Worm (Caenorhabditis elegans): Measurements from ENCODE around the gene F40F12.9.

F40F12.9 gene

ce11 chrIII:9946806-9947419, 35.8 kb downstream of the F40F12.9 start, which contains the start of gene K03H1.7:
TSS of gene K03H1.7 (plus strand) at chrIII:9947405.
- TF ChIP-seq unc-86 (tag; optimal IDR thresholded peaks at IDR 0.05) (no peak), T23F11.4 (GFP tag; optimal IDR thresholded peaks at IDR 0.05) (no peak), syd-9 (tag; optimal IDR thresholded peaks at IDR 0.05) (no peak), madf-2 (tag; optimal IDR thresholded peaks at IDR 0.05) (no peak), pqm-1 (tag; optimal IDR thresholded peaks at IDR 0.05) (no peak), hlh-30 (tag; optimal IDR thresholded peaks at IDR 0.05; ENCODE audit: insufficient read depth) (no peak), ceh-18 (tag; optimal IDR thresholded peaks at IDR 0.05) (no peak), K02D7.2 (tag; optimal IDR thresholded peaks at IDR 0.05) (no peak), hlh-6 (tag; optimal IDR thresholded peaks at IDR 0.05) (no peak)

- TF ChIP-seq syd-9 (tag; optimal IDR thresholded peaks at IDR 0.05) (no peak), ceh-48 (tag; optimal IDR thresholded peaks at IDR 0.05) (peak; percentile 49), nhr-11 (tag; optimal IDR thresholded peaks at IDR 0.05) (no peak), ceh-14 (tag; optimal IDR thresholded peaks at IDR 0.05) (no peak), T23F11.4 (GFP tag; optimal IDR thresholded peaks at IDR 0.05) (no peak), unc-55 (GFP tag; optimal IDR thresholded peaks at IDR 0.05) (peak; percentile 52), ceh-6 (GFP tag; optimal IDR thresholded peaks at IDR 0.05) (no peak), rnt-1 (tag; optimal IDR thresholded peaks at IDR 0.05) (no peak), nhr-232 (tag; optimal IDR thresholded peaks at IDR 0.05) (no peak), ceh-34 (tag; optimal IDR thresholded peaks at IDR 0.05) (no peak), tbx-2 (tag; optimal IDR thresholded peaks at IDR 0.05) (no peak)
These were observed 39.1 kb downstream of the F40F12.9 start, which contains the start of gene K03H1.13 for ce11 chrIII:9950244-9950643. TSS of gene K03H1.13 (minus strand) at chrIII:9950344.

- TF ChIP-seq sdc-2 (tag; optimal IDR thresholded peaks at IDR 0.05) (no peak), fkh-10 (GFP tag; optimal IDR thresholded peaks at IDR 0.05) (no peak), sox-4 (tag; optimal IDR thresholded peaks at IDR 0.05) (no peak), nfya-1 (tag; optimal IDR thresholded peaks at IDR 0.05) (no peak), pha-4 (tag; optimal IDR thresholded peaks at IDR 0.05) (no peak), pax-1 (tag; optimal IDR thresholded peaks at IDR 0.05) (no peak), fax-1 (tag; optimal IDR thresholded peaks at IDR 0.05) (no peak), pqm-1 (tag; optimal IDR thresholded peaks at IDR 0.05) (no peak), nhr-232 (tag; optimal IDR thresholded peaks at IDR 0.05) (no peak), npax-4 (tag; optimal IDR thresholded peaks at IDR 0.05) (no peak), elt-2 (tag; optimal IDR thresholded peaks at IDR 0.05) (no peak), hlh-30 (tag; optimal IDR thresholded peaks at IDR 0.05; ENCODE audit: insufficient read depth) (no peak), lin-11 (tag; optimal IDR thresholded peaks at IDR 0.05) (no peak), T23F11.4 (GFP tag; optimal IDR thresholded peaks at IDR 0.05) (no peak), tbx-7 (tag; optimal IDR thresholded peaks at IDR 0.05) (no peak), ceh-31 (tag; optimal IDR thresholded peaks at IDR 0.05) (no peak), ceh-34 (tag; optimal IDR thresholded peaks at IDR 0.05) (no peak)
These were observed 40.7 kb downstream of the F40F12.9 start, which contains the start of gene K03H1.11 for ce11 chrIII:9951864-9952263. TSS of gene K03H1.11 (minus strand) at chrIII:9951964.

- TF ChIP-seq zip-5 (tag; optimal IDR thresholded peaks at IDR 0.05) (no peak), unc-55 (GFP tag; optimal IDR thresholded peaks at IDR 0.05) (no peak), ceh-18 (tag; optimal IDR thresholded peaks at IDR 0.05) (no peak), mec-3 (tag; optimal IDR thresholded peaks at IDR 0.05; ENCODE audit: borderline replicate concordance) (no peak), ceh-30 (tag; optimal IDR thresholded peaks at IDR 0.05) (no peak), nhr-11 (tag; optimal IDR thresholded peaks at IDR 0.05) (no peak)
These were observed 45.0 kb downstream of the F40F12.9 start, which contains the start of gene mog-1 for ce11 chrIII:9956123-9956522. TSS of gene mog-1 (minus strand) at chrIII:9956215.

Measured in whole organism, late embryonic.